Worm (Caenorhabditis elegans) whole organism, L1 larva: ENCODE data around the gene T19D12.6.

Source experiments
- C16A3.4 ChIP-seq: fragments of 150-350 bp; optimal IDR thresholded peaks from 2 replicates; lab custom pipeline; 2014; ENCODE audit warnings: missing biosample characterization, missing genetic modification characterization
- dpl-1 ChIP-seq, 3 experiments: fragments of 150-350 bp in 2 of 3; sonication (generic microtip) in 1 of 3; optimal IDR thresholded peaks; 2 replicates each; lab custom pipeline; 2014 to 2017; ENCODE audit warnings: missing biosample characterization in 3 of 3, missing genetic modification characterization in 3 of 3, missing genetic modification reagents in 3 of 3
- lin-39 ChIP-seq: fragments of 150-350 bp; optimal IDR thresholded peaks from 2 replicates; lab custom pipeline; 2014; ENCODE audit warnings: missing biosample characterization, missing genetic modification reagents, missing genetic modification characterization
- lsy-2 ChIP-seq, 2 experiments: fragments of 150-350 bp; optimal IDR thresholded peaks; 2 replicates each; lab custom pipeline; 2014; ENCODE audit warnings: missing biosample characterization in 2 of 2, missing genetic modification characterization in 2 of 2
- mdl-1 ChIP-seq, 2 experiments: fragments of 150-350 bp; optimal IDR thresholded peaks; 2 replicates each; lab custom pipeline; 2014 to 2017; ENCODE audit warnings: missing biosample characterization in 2 of 2, missing genetic modification characterization in 2 of 2, inconsistent platforms in 1 of 2
- mep-1 ChIP-seq: fragments of 150-350 bp; optimal IDR thresholded peaks from 2 replicates; lab custom pipeline; 2014; ENCODE audit warnings: missing biosample characterization, missing genetic modification characterization
- nhr-19 ChIP-seq: fragments of 200-800 bp; sonication (Bioruptor generic); conservative IDR thresholded peaks from 2 replicates; pipeline ENCODE4 v1.3.6; 2022; ENCODE audit warnings: missing genetic modification characterization, missing compliant biosample characterization
- nhr-237 ChIP-seq: fragments of 150-350 bp; optimal IDR thresholded peaks from 2 replicates; lab custom pipeline; 2014; ENCODE audit warnings: missing biosample characterization, missing genetic modification characterization
- nhr-90 ChIP-seq: sonication (generic microtip); optimal IDR thresholded peaks from 2 replicates; lab custom pipeline; 2016; ENCODE audit warnings: mild to moderate bottlenecking, missing genetic modification characterization, missing compliant biosample characterization; ENCODE audit not compliant: poor library complexity
- snpc-4 ChIP-seq: fragments of 150-350 bp; optimal IDR thresholded peaks from 2 replicates; lab custom pipeline; 2014; ENCODE audit warnings: missing biosample characterization, missing genetic modification characterization

- TF ChIP-seq lin-39 (no peak), dpl-1 (GFP tag; optimal IDR thresholded peaks at IDR 0.05; lab: Kevin White, UChicago) (no peak), mdl-1 (tag; optimal IDR thresholded peaks at IDR 0.05; lab: Kevin White, UChicago) (no peak), nhr-237 (no peak), nhr-19 (no peak), nhr-90 (tag; lab: Kevin White, UChicago) (no peak), snpc-4 (tag; lab: Kevin White, UChicago) (no peak), lsy-2 (tag; optimal IDR thresholded peaks at IDR 0.05; lab: Kevin White, UChicago) (no peak), C16A3.4 (no peak), mep-1 (tag; lab: Kevin White, UChicago) (no peak)
These were observed 30.4 kb downstream of the T19D12.6 start for ce11 chrII:6612544-6612943.
